Fruit fly (Drosophila melanogaster) whole organism: Measurements from ENCODE around the gene polo.

Source experiments
- CG8478 ChIP-seq: fragments of >200 bp; optimal IDR thresholded peaks from 2 replicates; lab custom pipeline; 2018; ENCODE audit warnings: inconsistent platforms
- Dll ChIP-seq: fragments of >200 bp; optimal IDR thresholded peaks from 2 replicates; lab custom pipeline; 2017
- EcR ChIP-seq, 2 experiments: fragments of >200 bp; optimal IDR thresholded peaks; 2 replicates each; lab custom pipeline; 2017; ENCODE audit warnings: missing biosample characterization in 2 of 2, missing genetic modification characterization in 2 of 2, missing genetic modification reagents in 2 of 2
- pan ChIP-seq: fragments of >200 bp; optimal IDR thresholded peaks from 2 replicates; lab custom pipeline; 2017
- psq ChIP-seq: fragments of >200 bp; optimal IDR thresholded peaks from 2 replicates; lab custom pipeline; 2017
- usp ChIP-seq: fragments of >200 bp; optimal IDR thresholded peaks from 2 replicates; lab custom pipeline; 2017; ENCODE audit warnings: missing biosample characterization, missing genetic modification characterization, mixed read lengths

Gene polo

dm6 chr3L:20313469-20313868 is 4.0 kb downstream of the polo start, which contains the start of gene alphaSnap:
Gene alphaSnap, plus strand, starts transcription at chr3L:20313632.
- TF ChIP-seq EcR (GFP tag; optimal IDR thresholded peaks at IDR 0.05; lab: Kevin White, UChicago): no peak
- no peak for TF ChIP-seq pan (lab: Kevin White, UChicago)
- TF ChIP-seq psq (lab: Kevin White, UChicago): no peak
- TF ChIP-seq CG8478 (lab: Kevin White, UChicago): no peak
- no peak for TF ChIP-seq usp (GFP tag; lab: Kevin White, UChicago)
- TF ChIP-seq Dll: no peak

DNA sequence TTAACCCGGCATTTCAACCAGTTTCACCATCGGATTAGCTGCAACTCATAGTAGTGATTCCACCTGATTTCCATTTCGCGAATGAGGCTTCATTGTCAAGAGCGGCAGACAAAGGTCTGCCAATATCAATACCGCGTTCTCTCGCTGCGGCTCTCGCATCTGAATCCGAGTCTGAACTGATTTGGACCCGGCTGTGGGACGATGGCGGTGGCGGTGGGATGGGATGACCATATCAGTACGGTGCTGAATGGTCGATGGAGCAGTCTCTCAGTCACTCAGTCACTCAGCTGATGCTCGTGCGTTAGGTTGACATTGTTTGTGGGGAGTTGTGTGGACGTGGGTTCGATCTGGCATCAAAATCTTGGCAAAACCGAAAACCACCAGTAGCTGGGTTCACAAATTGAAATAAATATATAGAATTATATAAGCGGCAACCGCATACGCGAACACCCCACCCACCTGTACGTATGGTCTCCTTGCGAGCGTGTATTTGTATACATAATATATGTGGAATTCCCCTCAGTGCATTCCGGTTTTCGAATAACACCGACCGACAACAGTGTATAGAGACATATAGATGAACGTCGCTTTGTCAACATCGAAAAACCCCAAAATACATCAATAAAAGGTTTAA is 7.6 kb downstream of the polo start, which contains the start of gene Spn77Ba:
TSS of gene Spn77Ba (plus strand) at position 235 of the 634 bp plus-strand sequence.
- no peak for TF ChIP-seq EcR (GFP tag; optimal IDR thresholded peaks at IDR 0.05; lab: Kevin White, UChicago)
- TF ChIP-seq pan (lab: Kevin White, UChicago): no peak
- TF ChIP-seq usp (GFP tag; lab: Kevin White, UChicago): no peak
- TF ChIP-seq Dll: no peak
- TF ChIP-seq psq (lab: Kevin White, UChicago): no peak
- TF ChIP-seq CG8478 (lab: Kevin White, UChicago): no peak

dm6 chr3L:20317751-20318150 is 8.3 kb downstream of the polo start:
- TF ChIP-seq EcR (GFP tag; optimal IDR thresholded peaks at IDR 0.05; lab: Kevin White, UChicago) (no peak), pan (lab: Kevin White, UChicago) (no peak)

DNA sequence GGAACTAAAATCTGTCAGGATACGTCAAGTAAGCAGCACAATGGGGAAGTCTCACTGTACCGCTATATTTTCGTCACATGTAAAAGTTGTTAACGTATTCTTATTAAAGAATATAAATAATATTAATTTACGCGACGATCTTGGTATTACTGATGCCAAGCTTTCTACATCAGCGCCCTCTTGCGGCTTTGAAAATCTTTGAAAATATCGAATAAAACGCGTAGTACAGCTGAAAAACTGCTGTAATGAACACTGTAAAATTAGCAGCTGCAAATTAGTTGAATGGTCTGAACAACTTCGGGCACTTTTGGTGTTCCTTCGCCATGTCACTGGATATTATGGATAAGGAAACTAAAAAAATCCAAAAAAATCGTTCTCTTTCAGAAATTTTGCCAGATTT is 10.6 kb downstream of the polo start:
- no peak for TF ChIP-seq CG8478 (lab: Kevin White, UChicago)
- TF ChIP-seq psq (lab: Kevin White, UChicago): no peak
- TF ChIP-seq pan (lab: Kevin White, UChicago): no peak
- TF ChIP-seq Dll: no peak
- TF ChIP-seq EcR (GFP tag; optimal IDR thresholded peaks at IDR 0.05; lab: Kevin White, UChicago): no peak
- no peak for TF ChIP-seq usp (GFP tag; lab: Kevin White, UChicago)

DNA sequence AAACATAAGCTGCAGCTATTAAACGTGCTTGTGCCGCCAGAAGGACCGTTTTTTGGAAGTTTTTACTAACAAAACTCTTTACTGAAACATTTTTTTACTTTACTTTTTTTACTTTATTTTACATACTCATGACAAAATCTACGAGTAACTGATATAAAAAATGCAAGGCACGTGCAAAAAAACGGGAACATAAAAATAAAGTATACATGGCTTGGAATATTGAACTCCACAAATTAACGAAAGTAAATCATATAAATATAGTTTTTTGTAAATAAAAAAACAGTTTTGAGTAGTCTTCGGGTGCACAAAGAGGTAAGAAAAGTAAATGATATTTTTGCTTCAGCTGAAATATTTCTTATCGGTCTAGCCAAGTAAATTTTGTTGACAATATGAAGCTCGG is 11.2 kb downstream of the polo start, which contains the start of gene Spn77Bb:
TSS of gene Spn77Bb (plus strand) at position 301 of the 400 bp plus-strand sequence.
- TF ChIP-seq CG8478 (lab: Kevin White, UChicago) (no peak), EcR (GFP tag; optimal IDR thresholded peaks at IDR 0.05; lab: Kevin White, UChicago) (no peak), psq (lab: Kevin White, UChicago) (no peak), usp (GFP tag; lab: Kevin White, UChicago) (no peak), Dll (no peak), pan (lab: Kevin White, UChicago) (no peak)

- TF ChIP-seq Dll (no peak), EcR (GFP tag; optimal IDR thresholded peaks at IDR 0.05; lab: Kevin White, UChicago) (no peak), usp (GFP tag; lab: Kevin White, UChicago) (no peak), CG8478 (lab: Kevin White, UChicago) (no peak), pan (lab: Kevin White, UChicago) (no peak), psq (lab: Kevin White, UChicago) (no peak)
These were observed 32.9 kb downstream of the polo start, which contains the start of gene Spn77Bc for dm6 chr3L:20342334-20342733. Gene Spn77Bc, plus strand, starts transcription at chr3L:20342634.

DNA sequence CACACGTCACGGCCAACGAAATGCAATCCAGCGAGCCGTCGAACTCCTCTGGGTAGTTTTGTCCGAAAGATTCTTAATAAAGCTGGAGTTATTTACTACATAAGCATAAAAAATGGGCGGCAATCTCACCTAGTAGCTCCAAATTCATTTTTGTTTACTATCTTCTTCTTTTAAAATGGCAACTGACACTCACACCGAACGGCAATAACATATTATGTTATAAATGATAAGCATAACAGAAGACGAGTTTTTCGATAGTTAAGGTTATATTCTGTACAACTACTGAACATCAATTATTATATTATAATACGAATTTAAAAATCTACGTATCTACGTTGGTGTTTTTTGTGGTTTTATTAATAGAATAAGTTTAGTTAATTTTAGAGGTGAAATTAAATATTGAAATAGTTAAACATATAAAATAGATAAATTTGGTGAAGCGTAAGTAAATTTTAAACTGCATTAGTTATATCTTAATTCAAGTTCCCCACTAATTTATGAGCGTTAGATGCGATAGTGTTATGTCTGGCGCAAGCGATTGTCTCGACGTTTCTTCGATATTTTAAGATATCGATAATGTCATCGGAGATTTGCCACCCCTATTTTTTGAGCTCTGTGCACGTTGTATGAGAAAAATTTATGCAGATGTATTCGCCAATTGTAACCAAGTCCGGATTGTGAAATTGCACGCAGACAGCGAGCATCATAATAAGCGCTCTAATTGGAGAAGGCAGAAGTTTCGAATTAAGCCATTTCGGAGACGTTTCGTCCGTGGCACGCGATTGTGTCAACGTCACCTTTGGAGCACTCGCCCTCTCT is 38.5 kb downstream of the polo start, which contains the start of the genes Rbbp5 and eRF1:
TSS of gene Rbbp5 (minus strand) at position 181 of the 819 bp plus-strand sequence.
TSS of gene eRF1 (plus strand) at position 594 of the 819 bp plus-strand sequence.
- TF ChIP-seq EcR (GFP tag; optimal IDR thresholded peaks at IDR 0.05; lab: Kevin White, UChicago): no peak
- TF ChIP-seq CG8478 (lab: Kevin White, UChicago): no peak
- TF ChIP-seq usp (GFP tag; lab: Kevin White, UChicago): no peak
- no peak for TF ChIP-seq psq (lab: Kevin White, UChicago)
- no peak for TF ChIP-seq pan (lab: Kevin White, UChicago)
- no peak for TF ChIP-seq Dll

DNA sequence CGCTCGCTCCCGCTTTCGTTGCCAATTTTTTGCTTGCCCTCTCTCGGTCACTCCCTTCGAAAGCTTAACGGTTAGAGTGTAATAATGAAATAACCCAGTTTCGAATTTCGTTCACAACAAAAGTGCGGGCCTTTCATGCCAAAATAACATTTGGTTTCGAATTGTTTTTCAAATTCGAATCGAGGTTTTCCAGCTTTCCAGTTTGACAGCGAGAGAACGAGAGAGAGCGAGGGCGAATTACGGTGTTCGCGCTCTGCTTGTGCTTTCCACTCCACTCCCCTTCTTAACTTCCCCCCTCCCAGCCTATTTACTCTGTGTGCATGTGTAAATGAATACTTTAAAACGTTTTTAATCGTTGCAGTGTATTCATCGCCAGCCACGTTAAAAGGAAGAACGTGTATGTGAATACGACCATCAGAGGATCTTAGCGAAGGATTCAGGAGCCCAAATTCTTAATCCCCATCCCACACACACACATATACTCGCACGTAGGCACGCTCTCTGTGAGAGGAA is 39.2 kb downstream of the polo start:
- TF ChIP-seq CG8478 (lab: Kevin White, UChicago) (no peak), EcR (GFP tag; optimal IDR thresholded peaks at IDR 0.05; lab: Kevin White, UChicago) (peak in 1 of 2 experiments; percentile 10)

dm6 chr3L:20349333-20349924 is 40.0 kb downstream of the polo start:
- TF ChIP-seq Dll (no peak), psq (lab: Kevin White, UChicago) (no peak), pan (lab: Kevin White, UChicago) (no peak), EcR (GFP tag; optimal IDR thresholded peaks at IDR 0.05; lab: Kevin White, UChicago) (peak in 1 of 2 experiments; percentile 85), CG8478 (lab: Kevin White, UChicago) (no peak), usp (GFP tag; lab: Kevin White, UChicago) (no peak)

- TF ChIP-seq EcR (GFP tag; optimal IDR thresholded peaks at IDR 0.05; lab: Kevin White, UChicago) (no peak), psq (lab: Kevin White, UChicago) (no peak), usp (GFP tag; lab: Kevin White, UChicago) (no peak), pan (lab: Kevin White, UChicago) (no peak), CG8478 (lab: Kevin White, UChicago) (no peak), Dll (no peak)
These were observed 43.7 kb downstream of the polo start, which contains the start of gene CG5618 for dm6 chr3L:20353149-20353548. Gene CG5618, plus strand, starts transcription at chr3L:20353449.
